Fruit fly (Drosophila melanogaster): ENCODE data around the gene CG11560.

CG11560 gene

DNA sequence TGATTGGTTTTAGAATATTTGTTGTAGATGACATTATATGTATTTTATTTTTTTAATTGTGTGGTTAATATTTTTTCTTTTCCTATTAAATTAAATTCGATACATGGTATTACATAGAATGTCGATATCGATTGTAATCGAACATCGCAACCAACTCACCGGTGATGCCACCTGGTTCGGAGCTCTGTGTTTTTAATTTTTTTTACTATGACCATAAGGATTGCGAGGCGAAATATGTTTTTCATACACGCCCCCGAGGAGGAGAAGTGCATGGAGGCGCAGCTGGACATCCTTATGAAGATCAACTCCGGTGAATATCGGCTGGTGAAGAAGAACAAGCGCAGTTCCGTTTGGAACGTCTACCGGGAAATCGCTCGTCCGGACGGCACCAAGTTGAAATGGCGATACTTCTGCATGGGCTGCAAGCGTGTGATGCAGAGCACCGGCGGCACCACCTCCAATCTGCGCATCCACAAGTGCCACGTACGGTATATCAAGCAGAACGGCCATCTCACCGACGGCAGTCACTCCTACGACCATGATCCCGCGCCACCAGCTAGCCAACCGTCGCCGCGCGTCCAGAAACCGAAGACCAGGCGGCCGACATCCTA lies at the start of gene CG11560:
Gene CG11560 (plus strand): TSS at position 145 of the 611 bp plus-strand sequence.
- peak; percentile 35 for TF ChIP-seq CG17801 (GFP tag; optimal IDR thresholded peaks at IDR 0.05; ENCODE audit: partially characterized antibody)

- TF ChIP-seq CG17801 (GFP tag; optimal IDR thresholded peaks at IDR 0.05; ENCODE audit: partially characterized antibody): no peak
Measured at dm6 chr3L:12072388-12072787, 47.4 kb upstream of the CG11560 start.

- no peak for TF ChIP-seq CG17801 (GFP tag; optimal IDR thresholded peaks at IDR 0.05; ENCODE audit: partially characterized antibody)
Measured at dm6 chr3L:12073076-12073475, 46.7 kb upstream of the CG11560 start.

DNA sequence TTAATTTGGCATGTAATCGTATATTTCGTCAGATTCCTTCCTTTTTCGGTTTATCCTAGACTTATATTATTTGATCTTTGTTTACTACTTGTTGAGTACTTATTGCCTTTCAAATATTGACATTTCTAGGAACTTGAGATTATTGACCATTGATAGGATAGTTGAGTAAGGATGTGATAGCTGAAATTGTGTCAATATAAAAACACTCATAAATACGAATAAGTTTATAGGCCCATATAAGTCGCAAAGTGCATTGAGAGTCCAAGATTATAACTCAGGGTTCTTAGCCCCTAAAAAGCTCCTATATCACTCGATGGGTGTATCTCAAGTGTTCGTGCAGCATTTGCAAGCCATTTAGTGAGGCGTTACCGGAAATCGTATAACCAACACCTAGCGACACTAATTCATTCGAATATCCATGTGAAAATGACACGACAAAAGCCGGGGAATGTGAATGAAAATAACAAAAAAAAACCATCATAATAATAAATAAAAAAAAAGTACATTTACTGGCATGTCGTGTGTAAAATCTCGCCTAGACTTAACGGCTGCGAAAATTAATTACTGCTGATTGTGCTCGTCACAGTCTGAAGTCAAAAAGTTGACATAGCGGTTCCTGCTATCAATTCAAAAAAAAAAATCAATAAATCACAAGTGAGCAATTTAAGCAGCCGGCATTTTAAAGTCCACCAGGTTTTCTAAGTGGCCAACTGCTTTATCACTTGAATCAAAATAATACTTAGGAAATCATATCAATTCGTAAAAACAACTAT lies 45.8 kb upstream of the CG11560 start:
- TF ChIP-seq CG17801 (GFP tag; optimal IDR thresholded peaks at IDR 0.05; ENCODE audit: partially characterized antibody): no peak

dm6 chr3L:12074952-12075351 lies 44.9 kb upstream of the CG11560 start:
- peak; percentile 66 for TF ChIP-seq CG17801 (GFP tag; optimal IDR thresholded peaks at IDR 0.05; ENCODE audit: partially characterized antibody)

- no peak for TF ChIP-seq CG17801 (GFP tag; optimal IDR thresholded peaks at IDR 0.05; ENCODE audit: partially characterized antibody)
Measured at dm6 chr3L:12076312-12076711, 43.5 kb upstream of the CG11560 start.

DNA sequence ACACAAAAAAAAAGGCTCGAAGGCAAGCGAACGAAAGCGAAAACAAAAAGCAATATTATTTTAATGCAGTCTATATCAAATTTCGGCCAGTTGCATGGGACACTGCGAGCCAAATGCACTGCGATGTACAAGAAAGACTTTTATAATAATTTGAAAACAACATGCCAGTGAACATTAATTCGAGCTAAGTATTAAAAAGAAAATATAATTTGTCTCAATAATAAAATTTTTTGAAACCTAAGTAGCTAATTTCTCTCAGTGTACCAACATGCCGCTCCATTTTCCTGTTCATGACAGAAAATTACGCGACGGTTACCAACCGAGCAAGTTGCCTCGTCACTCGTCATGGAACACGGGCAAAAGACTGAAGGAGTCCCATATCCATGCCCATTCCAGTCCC lies 42.5 kb upstream of the CG11560 start:
- TF ChIP-seq CG17801 (GFP tag; optimal IDR thresholded peaks at IDR 0.05; ENCODE audit: partially characterized antibody): peak; percentile 46

dm6 chr3L:12077953-12078352 lies 41.9 kb upstream of the CG11560 start:
- TF ChIP-seq CG17801 (GFP tag; optimal IDR thresholded peaks at IDR 0.05; ENCODE audit: partially characterized antibody): no peak

DNA sequence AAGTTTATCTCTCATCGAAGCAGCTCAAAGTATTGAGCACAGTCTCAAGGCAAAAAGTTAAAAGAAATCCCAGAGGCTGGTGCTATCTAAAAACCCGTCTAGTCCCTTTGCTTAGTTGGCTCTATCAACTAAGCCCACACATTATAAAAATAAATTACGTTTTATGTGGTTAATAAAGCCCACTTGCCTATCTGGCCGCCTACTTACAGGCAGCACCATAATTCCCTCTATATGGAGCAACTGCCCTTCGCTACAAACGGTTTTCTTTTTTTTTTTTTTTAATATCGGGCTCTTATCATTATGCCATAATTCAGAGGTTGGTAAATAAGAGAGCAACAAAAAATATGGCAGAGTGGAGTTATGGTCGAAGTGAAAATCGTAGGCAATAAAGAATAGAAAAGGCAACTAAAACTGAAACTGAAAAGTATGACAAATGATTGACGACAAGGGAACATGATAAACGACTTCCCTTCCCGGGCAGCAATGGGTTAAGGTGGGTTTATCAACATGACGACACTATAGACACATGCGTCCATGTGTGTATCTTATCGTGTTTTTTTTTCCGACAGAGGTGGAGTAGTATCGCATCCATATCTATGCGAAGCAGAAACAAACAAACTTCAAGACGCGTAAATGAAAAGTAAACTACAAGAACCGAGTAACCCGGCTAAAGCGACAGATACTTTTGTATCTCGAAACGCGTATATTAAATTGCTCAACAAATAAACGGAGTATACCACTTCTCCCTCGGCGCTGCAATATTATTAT lies 41.1 kb upstream of the CG11560 start:
- no peak for TF ChIP-seq CG17801 (GFP tag; optimal IDR thresholded peaks at IDR 0.05; ENCODE audit: partially characterized antibody)

- no peak for TF ChIP-seq CG17801 (GFP tag; optimal IDR thresholded peaks at IDR 0.05; ENCODE audit: partially characterized antibody)
Measured at dm6 chr3L:12079319-12079933, 40.4 kb upstream of the CG11560 start.

DNA sequence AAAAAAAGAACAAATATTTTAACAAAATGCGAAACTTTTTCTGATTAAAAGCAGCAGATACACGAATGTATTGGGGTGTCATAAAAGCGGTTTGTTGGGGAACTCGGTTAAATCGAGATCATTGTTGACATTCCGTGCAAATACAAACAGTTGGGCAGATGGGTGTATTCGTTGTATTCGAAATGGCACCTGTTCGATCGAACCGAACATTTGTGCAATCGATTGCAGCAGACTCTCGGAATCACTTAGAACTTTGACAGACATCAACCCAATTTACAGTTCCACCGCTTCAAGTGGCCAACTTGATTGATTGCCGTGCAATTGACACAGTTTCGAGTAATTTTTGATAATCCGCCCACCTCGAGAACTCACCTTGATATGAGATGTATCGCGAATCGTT lies 39.4 kb upstream of the CG11560 start:
- no peak for TF ChIP-seq CG17801 (GFP tag; optimal IDR thresholded peaks at IDR 0.05; ENCODE audit: partially characterized antibody)

DNA sequence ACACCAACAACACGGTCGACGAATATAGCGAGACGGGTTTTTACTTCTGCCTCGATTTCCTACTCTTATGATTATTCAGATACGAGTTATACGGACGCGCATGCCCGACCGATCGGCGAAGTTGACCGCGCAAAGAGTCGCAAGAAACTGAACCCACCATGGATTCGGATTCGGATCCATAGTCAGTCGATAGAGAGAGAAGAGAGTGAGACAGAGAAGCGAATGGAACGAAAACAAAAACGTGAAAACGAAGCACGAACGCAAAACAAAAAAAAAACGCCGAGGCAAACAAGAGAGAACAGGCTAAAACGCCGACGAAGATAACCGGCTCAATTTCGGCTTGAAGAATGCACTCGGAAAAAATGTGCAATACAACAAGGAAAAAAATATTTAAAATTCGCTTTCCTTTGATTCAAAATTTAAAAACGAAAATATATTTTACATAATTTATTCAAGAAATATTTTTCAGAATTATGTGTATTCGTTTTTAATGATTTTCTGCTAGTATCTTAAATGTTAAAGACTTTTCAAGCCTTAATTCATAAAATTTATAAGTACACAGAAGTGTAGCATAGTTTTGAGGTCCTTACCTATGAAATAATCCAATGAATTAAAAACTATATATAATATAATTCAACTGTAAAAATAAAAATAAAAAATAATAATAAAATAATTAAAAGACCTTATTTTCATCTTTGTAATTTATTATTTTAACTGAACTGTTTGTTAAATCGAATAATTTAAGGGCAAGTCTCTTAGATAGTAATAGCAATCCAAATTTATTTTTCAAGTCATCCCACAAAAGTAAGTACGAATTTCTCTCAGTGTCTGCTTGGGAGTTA lies 37.9 kb upstream of the CG11560 start, which contains the start of gene Sema5c:
Gene Sema5c (minus strand): TSS at position 152 of the 842 bp plus-strand sequence.
- peak; percentile 18 for TF ChIP-seq CG17801 (GFP tag; optimal IDR thresholded peaks at IDR 0.05; ENCODE audit: partially characterized antibody)

dm6 chr3L:12082521-12082841 lies 37.3 kb upstream of the CG11560 start:
- TF ChIP-seq CG17801 (GFP tag; optimal IDR thresholded peaks at IDR 0.05; ENCODE audit: partially characterized antibody): no peak

DNA sequence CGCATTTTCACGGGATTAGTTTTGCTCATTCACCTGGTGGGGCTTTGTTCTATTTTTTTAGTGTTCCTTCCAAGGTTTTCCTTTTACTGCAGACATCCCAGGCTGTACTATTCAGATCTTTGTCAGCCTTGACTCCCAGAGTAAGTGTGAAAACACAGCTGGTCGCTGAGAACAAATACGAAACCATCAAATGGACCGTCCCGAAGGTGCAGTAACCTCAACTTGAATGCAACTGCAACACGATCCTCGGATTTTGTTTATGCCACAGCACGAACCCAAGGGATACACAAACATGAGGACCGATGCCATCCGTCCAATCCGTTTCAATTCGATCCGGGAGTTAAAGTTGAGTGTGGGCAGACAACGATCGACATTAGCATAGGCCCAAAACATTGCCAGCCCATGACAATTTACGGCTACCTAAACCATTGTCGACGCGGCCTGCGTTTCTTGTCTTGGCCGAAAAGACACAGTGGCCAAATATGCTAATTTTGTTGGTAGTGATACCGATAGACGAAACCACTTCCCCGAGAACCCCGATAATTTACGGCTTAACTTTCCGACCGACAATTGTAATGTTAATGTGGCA lies 36.6 kb upstream of the CG11560 start:
- TF ChIP-seq CG17801 (GFP tag; optimal IDR thresholded peaks at IDR 0.05; ENCODE audit: partially characterized antibody): no peak

Data from ovary, adult (tissue).